Worm (Caenorhabditis elegans) whole organism, L4 larva: ENCODE measurements around the gene lpr-3.

Experiments used
- attf-4 ChIP-seq: sonication (generic microtip); optimal IDR thresholded peaks from 3 replicates; lab custom pipeline; 2017; ENCODE audit warnings: missing biosample characterization, missing genetic modification characterization
- nhr-111 ChIP-seq: fragments of 200-800 bp; sonication (Bioruptor generic); optimal IDR thresholded peaks from 2 replicates; lab custom pipeline; 2018; ENCODE audit warnings: mild to moderate bottlenecking, missing genetic modification characterization, missing compliant biosample characterization
- nhr-76 ChIP-seq: fragments of 150-350 bp; optimal IDR thresholded peaks from 2 replicates; lab custom pipeline; 2014; ENCODE audit warnings: missing biosample characterization, missing genetic modification characterization
- skn-1 ChIP-seq: fragments of 150-350 bp; optimal IDR thresholded peaks from 2 replicates; lab custom pipeline; 2014; ENCODE audit warnings: missing biosample characterization, missing genetic modification characterization

- TF ChIP-seq attf-4 (no peak), skn-1 (tag; lab: Kevin White, UChicago) (no peak), nhr-76 (no peak), nhr-111 (no peak)
Observed at ce11 chrX:11031869-11032268, 25.3 kb upstream of the lpr-3 start.
